Worm (Caenorhabditis elegans) whole organism, mixed stage, embryonic: ENCODE measurements around the gene sra-38.
A peak's percentile ranks its signal among the peaks of the same experiment; 100 is the strongest.

Experiments used
- bed-3 ChIP-seq: fragments of 200-800 bp; sonication (Bioruptor generic); optimal IDR thresholded peaks from 3 replicates; lab custom pipeline; 2018; ENCODE audit warnings: mild to moderate bottlenecking, missing genetic modification characterization, moderate library complexity, missing compliant biosample characterization
- ceh-39 ChIP-seq: fragments of 150-350 bp; optimal IDR thresholded peaks from 2 replicates; lab custom pipeline; 2014; ENCODE audit warnings: missing biosample characterization, missing genetic modification characterization
- ceh-43 ChIP-seq: fragments of 200-800 bp; sonication (Bioruptor generic); optimal IDR thresholded peaks from 2 replicates; lab custom pipeline; 2018; ENCODE audit warnings: mild to moderate bottlenecking, missing genetic modification characterization, moderate library complexity, missing compliant biosample characterization
- ceh-83 ChIP-seq: fragments of 200-800 bp; sonication (Bioruptor generic); optimal IDR thresholded peaks from 2 replicates; lab custom pipeline; 2018; ENCODE audit warnings: mild to moderate bottlenecking, missing genetic modification characterization, missing compliant biosample characterization
- ces-1 ChIP-seq: fragments of 150-350 bp; optimal IDR thresholded peaks from 2 replicates; lab custom pipeline; 2014; ENCODE audit warnings: missing biosample characterization, missing genetic modification reagents, missing genetic modification characterization
- cnd-1 ChIP-seq: fragments of 200-800 bp; sonication (Bioruptor generic); optimal IDR thresholded peaks from 2 replicates; lab custom pipeline; 2018; ENCODE audit warnings: mild to moderate bottlenecking, missing genetic modification characterization, missing compliant biosample characterization
- elt-1 ChIP-seq: sonication (generic microtip); optimal IDR thresholded peaks from 2 replicates; lab custom pipeline; 2017; ENCODE audit warnings: missing genetic modification characterization, mild to moderate bottlenecking, missing compliant biosample characterization, antibody characterized with exemption, moderate library complexity, borderline replicate concordance; ENCODE audit not compliant: insufficient read depth
- elt-3 ChIP-seq: fragments of 150-350 bp; optimal IDR thresholded peaks from 2 replicates; lab custom pipeline; 2014; ENCODE audit warnings: missing biosample characterization, missing genetic modification characterization
- ham-2 ChIP-seq: fragments of 200-800 bp; sonication (Bioruptor generic); optimal IDR thresholded peaks from 2 replicates; lab custom pipeline; 2018; ENCODE audit warnings: mild to moderate bottlenecking, missing genetic modification characterization, missing compliant biosample characterization
- lin-32 ChIP-seq: fragments of 200-800 bp; sonication (Bioruptor generic); optimal IDR thresholded peaks from 2 replicates; lab custom pipeline; 2018; ENCODE audit warnings: mild to moderate bottlenecking, missing genetic modification characterization, missing compliant biosample characterization
- mab-5 ChIP-seq: fragments of 150-350 bp; optimal IDR thresholded peaks from 2 replicates; lab custom pipeline; 2014; ENCODE audit warnings: missing biosample characterization, missing genetic modification characterization
- mep-1 ChIP-seq: fragments of 150-350 bp; optimal IDR thresholded peaks from 2 replicates; lab custom pipeline; 2017; ENCODE audit warnings: missing biosample characterization, missing genetic modification reagents, missing genetic modification characterization, inconsistent platforms
- mls-2 ChIP-seq: sonication (generic microtip); optimal IDR thresholded peaks from 2 replicates; lab custom pipeline; 2016; ENCODE audit warnings: mild to moderate bottlenecking, missing genetic modification characterization, moderate library complexity, missing compliant biosample characterization
- nhr-237 ChIP-seq: fragments of 150-350 bp; optimal IDR thresholded peaks from 2 replicates; lab custom pipeline; 2014; ENCODE audit warnings: missing biosample characterization, missing genetic modification characterization
- nhr-28 ChIP-seq: fragments of 150-350 bp; optimal IDR thresholded peaks from 2 replicates; lab custom pipeline; 2014; ENCODE audit warnings: missing biosample characterization, missing genetic modification characterization
- nhr-76 ChIP-seq: sonication (generic microtip); optimal IDR thresholded peaks from 2 replicates; lab custom pipeline; 2017; ENCODE audit warnings: missing biosample characterization, missing genetic modification characterization
- pha-4 ChIP-seq: fragments of 150-350 bp; optimal IDR thresholded peaks from 2 replicates; lab custom pipeline; 2018; ENCODE audit warnings: missing biosample characterization, missing genetic modification reagents, missing genetic modification characterization
- sem-2 ChIP-seq: fragments of 200-800 bp; sonication (Bioruptor generic); optimal IDR thresholded peaks from 2 replicates; lab custom pipeline; 2018; ENCODE audit warnings: mild to moderate bottlenecking, missing genetic modification characterization, missing compliant biosample characterization
- snpc-4 ChIP-seq: fragments of 150-350 bp; optimal IDR thresholded peaks from 2 replicates; lab custom pipeline; 2014; ENCODE audit warnings: missing biosample characterization, missing genetic modification characterization
- tbx-8 ChIP-seq: fragments of 200-800 bp; sonication (Bioruptor generic); optimal IDR thresholded peaks from 2 replicates; lab custom pipeline; 2018; ENCODE audit warnings: mild to moderate bottlenecking, missing genetic modification characterization, moderate library complexity, missing compliant biosample characterization
- unc-39 ChIP-seq: fragments of 150-350 bp; optimal IDR thresholded peaks from 2 replicates; lab custom pipeline; 2014; ENCODE audit warnings: missing biosample characterization, missing genetic modification characterization
- unc-62 ChIP-seq: fragments of 150-350 bp; optimal IDR thresholded peaks from 2 replicates; lab custom pipeline; 2014; ENCODE audit warnings: missing biosample characterization, missing genetic modification reagents, missing genetic modification characterization
- zip-8 ChIP-seq: fragments of 150-350 bp; optimal IDR thresholded peaks from 2 replicates; lab custom pipeline; 2014; ENCODE audit warnings: missing biosample characterization, missing genetic modification characterization
- ztf-11 ChIP-seq: fragments of 150-350 bp; optimal IDR thresholded peaks from 2 replicates; lab custom pipeline; 2014; ENCODE audit warnings: missing biosample characterization, missing genetic modification characterization

The sra-38 gene

ce11 chrX:13945090-13945489 is 45.1 kb upstream of the sra-38 start:
- TF ChIP-seq ces-1 (GFP tag; lab: Kevin White, UChicago) (peak; percentile 33), pha-4 (tag; lab: Kevin White, UChicago) (peak; percentile 73), mab-5 (tag; lab: Kevin White, UChicago) (no peak)
- TF ChIP-seq, all 35 proteins: peak for 2

DNA sequence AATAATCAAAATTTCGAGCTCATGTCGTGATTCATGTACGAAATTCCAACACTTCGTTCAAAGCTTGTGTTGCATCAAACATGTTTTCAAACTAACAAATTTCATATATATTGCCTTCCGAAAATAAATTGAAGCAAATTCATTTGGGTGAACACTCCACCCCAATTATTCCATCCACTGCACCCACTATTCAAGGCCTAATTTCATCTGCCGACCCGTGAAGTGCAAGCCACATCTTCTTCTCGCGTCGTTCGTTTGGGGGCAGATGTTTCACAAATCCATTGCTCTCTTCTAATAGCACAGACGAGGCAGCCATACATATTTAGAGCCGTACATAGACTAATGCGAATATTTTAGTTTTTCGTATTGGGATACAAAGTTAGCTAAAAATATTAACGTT is 44.2 kb upstream of the sra-38 start:
- TF ChIP-seq mep-1 (tag; lab: Kevin White, UChicago) (peak; percentile 9), ceh-83 (GFP tag; lab: Kevin White, UChicago) (no peak), ceh-43 (GFP tag; lab: Kevin White, UChicago) (no peak), sem-2 (no peak), cnd-1 (tag; lab: Kevin White, UChicago) (peak; percentile 18), ces-1 (GFP tag; lab: Kevin White, UChicago) (peak; percentile 98)

DNA sequence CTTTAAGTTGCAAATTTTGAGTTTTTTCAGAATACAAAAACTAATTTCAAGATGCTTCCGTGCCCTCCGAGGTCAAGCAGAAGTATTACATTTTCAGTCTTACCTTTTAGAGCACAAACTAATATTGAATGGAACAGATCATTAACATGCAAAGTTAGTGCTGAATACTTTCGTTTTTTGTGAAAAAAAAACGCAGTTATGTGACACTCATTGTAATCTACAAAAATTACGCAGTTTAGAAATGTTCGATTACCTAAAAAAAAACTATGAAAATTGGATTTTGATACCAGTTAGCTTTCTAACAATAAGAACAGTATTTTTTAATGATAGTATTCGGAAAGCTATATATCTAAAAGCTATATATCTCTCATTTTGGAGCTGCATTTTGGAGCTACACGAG is 41.9 kb upstream of the sra-38 start:
- TF ChIP-seq snpc-4 (tag; lab: Kevin White, UChicago) (no peak), nhr-237 (tag; lab: Kevin White, UChicago) (no peak), unc-39 (tag; lab: Kevin White, UChicago) (no peak)

- no peak for TF ChIP-seq tbx-8 (GFP tag; lab: Kevin White, UChicago)
- TF ChIP-seq unc-62 (GFP tag; lab: Kevin White, UChicago) = peak; percentile 90
- TF ChIP-seq ceh-39 (tag; lab: Kevin White, UChicago) = no peak
- peak; percentile 34 for TF ChIP-seq elt-1
- TF ChIP-seq sem-2 = no peak
- peak; percentile 55 for TF ChIP-seq ham-2 (GFP tag; lab: Kevin White, UChicago)
These were observed 41.3 kb upstream of the sra-38 start for ce11 chrX:13941296-13941695.

- TF ChIP-seq ceh-39 (tag; lab: Kevin White, UChicago) = no peak
- TF ChIP-seq, all 35 proteins: peak for 0
These were observed 40.3 kb upstream of the sra-38 start for ce11 chrX:13940287-13940686.

ce11 chrX:13939388-13939787 is 39.4 kb upstream of the sra-38 start:
- TF ChIP-seq lin-32 (GFP tag; lab: Kevin White, UChicago) (no peak), elt-3 (peak; percentile 30), bed-3 (no peak)
- TF ChIP-seq, all 35 proteins: peak for 1

ce11 chrX:13937910-13938309 is 38.0 kb upstream of the sra-38 start:
- TF ChIP-seq zip-8 (tag; lab: Kevin White, UChicago) = no peak
- TF ChIP-seq pha-4 (tag; lab: Kevin White, UChicago) = no peak
- no peak for TF ChIP-seq nhr-76 (tag; lab: Kevin White, UChicago)
- TF ChIP-seq bed-3 = no peak
- no peak for TF ChIP-seq nhr-28 (tag; lab: Kevin White, UChicago)
- no peak for TF ChIP-seq lin-32 (GFP tag; lab: Kevin White, UChicago)
- TF ChIP-seq unc-39 (tag; lab: Kevin White, UChicago) = no peak
- no peak for TF ChIP-seq sem-2
- TF ChIP-seq mls-2 (tag; lab: Kevin White, UChicago) = no peak
- TF ChIP-seq snpc-4 (tag; lab: Kevin White, UChicago) = no peak

ce11 chrX:13937350-13937749 is 37.4 kb upstream of the sra-38 start:
- TF ChIP-seq ceh-83 (GFP tag; lab: Kevin White, UChicago) (no peak), snpc-4 (tag; lab: Kevin White, UChicago) (no peak), elt-3 (peak; percentile 79), ztf-11 (tag; lab: Kevin White, UChicago) (no peak)

DNA sequence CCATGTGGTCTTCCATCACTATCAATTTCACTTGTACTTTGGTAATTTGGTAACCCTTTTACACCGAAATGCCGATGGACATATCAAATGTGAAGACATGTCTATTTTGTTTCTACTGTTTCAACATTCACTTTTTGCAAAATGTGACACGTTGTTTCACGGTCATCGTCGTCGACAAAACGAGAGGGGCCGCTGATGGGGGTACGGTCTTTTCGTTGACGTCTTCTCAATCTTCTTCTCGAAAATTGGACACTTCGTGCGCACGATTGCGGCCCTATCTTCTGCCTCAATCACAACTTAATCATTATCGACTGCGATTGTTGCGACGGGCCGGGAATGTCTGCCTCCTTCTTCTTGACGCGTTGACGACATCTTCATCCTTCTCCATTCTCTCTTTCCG is 36.8 kb upstream of the sra-38 start:
- TF ChIP-seq ceh-43 (GFP tag; lab: Kevin White, UChicago) (no peak), unc-62 (GFP tag; lab: Kevin White, UChicago) (peak; percentile 58)
- TF ChIP-seq, all 35 proteins: peak for 1
